Worm (Caenorhabditis elegans): ENCODE data around the gene soc-2.

The soc-2 gene

ce11 chrIV:5160171-5160570 is 7.9 kb upstream of the soc-2 start, which contains the start of the genes C24D10.6 and C24D10.4:
Gene C24D10.6, minus strand, starts transcription at chrIV:5160248.
Gene C24D10.4, plus strand, starts transcription at chrIV:5160522.
- TF ChIP-seq egl-44 (GFP tag; IDR thresholded peaks at IDR 0.05), result no peak
- TF ChIP-seq C17E4.6 (GFP tag; IDR thresholded peaks at IDR 0.05), result no peak
- no peak for TF ChIP-seq zfh-2 (GFP tag; conservative IDR thresholded peaks at IDR 0.05)
- no peak for TF ChIP-seq gei-17 (GFP tag; optimal IDR thresholded peaks at IDR 0.05)
- no peak for TF ChIP-seq D2030.7 (GFP tag; IDR thresholded peaks at IDR 0.05)
- peak; percentile 87 for TF ChIP-seq mcd-1 (GFP tag; IDR thresholded peaks at IDR 0.05)
- no peak for TF ChIP-seq ztf-22 (GFP tag; optimal IDR thresholded peaks at IDR 0.05)
- no peak for TF ChIP-seq nhr-27 (tag; optimal IDR thresholded peaks at IDR 0.05)
- TF ChIP-seq ceh-58 (GFP tag; IDR thresholded peaks at IDR 0.05), result no peak
- peak; percentile 40 for TF ChIP-seq snpc-4 (GFP tag; optimal IDR thresholded peaks at IDR 0.05)
- TF ChIP-seq snpc-4 (tag; optimal IDR thresholded peaks at IDR 0.05), result peak in 3 of 4 experiments; percentile 21 to 84 (median 70)
- TF ChIP-seq egl-18 (GFP tag; IDR thresholded peaks at IDR 0.05), result no peak
- no peak for TF ChIP-seq rcor-1 (GFP tag; IDR thresholded peaks at IDR 0.05)
- no peak for TF ChIP-seq snpc-1.3 (tag; optimal IDR thresholded peaks at IDR 0.05; ENCODE audit: insufficient read depth)

- TF ChIP-seq rpc-1 (optimal IDR thresholded peaks at IDR 0.05) (no peak), rpc-1 (tag; optimal IDR thresholded peaks at IDR 0.05) (no peak), ceh-79 (tag; optimal IDR thresholded peaks at IDR 0.05) (no peak)
These were observed 4.9 kb upstream of the soc-2 start, which contains the start of gene C24D10.49 for ce11 chrIV:5157226-5157625. Gene C24D10.49, minus strand, starts transcription at chrIV:5157326.

- TF ChIP-seq F52B5.7 (tag; optimal IDR thresholded peaks at IDR 0.05), result no peak
- no peak for TF ChIP-seq B0261.1 (tag; optimal IDR thresholded peaks at IDR 0.05)
- TF ChIP-seq sptf-2 (GFP tag; optimal IDR thresholded peaks at IDR 0.05), result no peak
- TF ChIP-seq attf-3 (GFP tag; conservative IDR thresholded peaks at IDR 0.05), result no peak
- no peak for TF ChIP-seq gei-17 (GFP tag; optimal IDR thresholded peaks at IDR 0.05)
- no peak for TF ChIP-seq lsl-1 (GFP tag; optimal IDR thresholded peaks at IDR 0.05)
- TF ChIP-seq ztf-22 (GFP tag; optimal IDR thresholded peaks at IDR 0.05), result no peak
- no peak for TF ChIP-seq sea-2 (GFP tag; IDR thresholded peaks at IDR 0.05)
- no peak for TF ChIP-seq dox-1 (GFP tag; IDR thresholded peaks at IDR 0.05)
These were observed 2.5 kb downstream of the soc-2 start, which contains the start of gene C24D10.5 for ce11 chrIV:5149793-5150192. Gene C24D10.5, plus strand, starts transcription at chrIV:5150093.

- TF ChIP-seq nfya-2 (GFP tag; IDR thresholded peaks at IDR 0.05) (no peak), Y67H2A.10 (GFP tag; conservative IDR thresholded peaks at IDR 0.05) (no peak), snpc-1.1 (tag; optimal IDR thresholded peaks at IDR 0.05; ENCODE audit: insufficient read depth) (no peak), lsy-27 (tag; optimal IDR thresholded peaks at IDR 0.05; ENCODE audit: borderline replicate concordance, insufficient read depth) (no peak), Y53G8AR.9 (GFP tag; conservative IDR thresholded peaks at IDR 0.05) (no peak), ceh-91 (GFP tag; IDR thresholded peaks at IDR 0.05) (no peak), gei-17 (GFP tag; optimal IDR thresholded peaks at IDR 0.05) (no peak), fkh-3 (tag; optimal IDR thresholded peaks at IDR 0.05) (no peak), Y53F4B.3 (GFP tag; IDR thresholded peaks at IDR 0.05) (no peak), lsl-1 (GFP tag; optimal IDR thresholded peaks at IDR 0.05) (no peak)
These were observed 12.3 kb downstream of the soc-2 start for ce11 chrIV:5139972-5140371.

ce11 chrIV:5139189-5139588 is 13.1 kb downstream of the soc-2 start:
- TF ChIP-seq ceh-79 (tag; optimal IDR thresholded peaks at IDR 0.05), result no peak
- no peak for TF ChIP-seq die-1 (tag; optimal IDR thresholded peaks at IDR 0.05)
- TF ChIP-seq ztf-26 (tag; optimal IDR thresholded peaks at IDR 0.05), result no peak
- TF ChIP-seq nfya-1 (tag; optimal IDR thresholded peaks at IDR 0.05; ENCODE audit: borderline replicate concordance, insufficient read depth), result no peak

Measured in whole organism, young adult.